Worm (Caenorhabditis elegans) whole organism, L4 larva: ENCODE results near the gene elp-1.

Experiments used
- T20F7.1 ChIP-seq: fragments of 200-800 bp; sonication (Bioruptor generic); optimal IDR thresholded peaks from 2 replicates; lab custom pipeline; 2018; ENCODE audit warnings: mild to moderate bottlenecking, missing genetic modification characterization, missing compliant biosample characterization
- T26A8.4 ChIP-seq: fragments of 200-800 bp; sonication (Bioruptor generic); IDR thresholded peaks from 2 replicates; pipeline ENCODE4 v1.3.6; 2022; ENCODE audit warnings: missing genetic modification characterization, missing compliant biosample characterization
- Y75B8A.6 ChIP-seq: fragments of 200-800 bp; sonication (Bioruptor generic); IDR thresholded peaks from 2 replicates; pipeline ENCODE4 v1.3.6; 2022; ENCODE audit warnings: missing genetic modification reagents, missing genetic modification characterization, missing compliant biosample characterization
- ZK546.5 ChIP-seq, 2 experiments: sonication (generic microtip); optimal IDR thresholded peaks; 2 replicates each; lab custom pipeline; 2017; ENCODE audit warnings: missing biosample characterization in 2 of 2, missing genetic modification characterization in 2 of 2
- aha-1 ChIP-seq: fragments of 150-350 bp; peaks from one replicate; lab custom pipeline; 2014; ENCODE audit warnings: missing biosample characterization, missing genetic modification characterization
- attf-4 ChIP-seq: sonication (generic microtip); optimal IDR thresholded peaks from 3 replicates; lab custom pipeline; 2017; ENCODE audit warnings: missing biosample characterization, missing genetic modification characterization
- ceh-20 ChIP-seq: fragments of 200-800 bp; sonication (Bioruptor generic); IDR thresholded peaks from 2 replicates; pipeline ENCODE4 v1.3.6; 2022; ENCODE audit warnings: missing genetic modification reagents, missing genetic modification characterization, missing compliant biosample characterization
- ceh-28 ChIP-seq: fragments of 150-350 bp; optimal IDR thresholded peaks from 2 replicates; lab custom pipeline; 2014; ENCODE audit warnings: missing biosample characterization, missing genetic modification reagents, missing genetic modification characterization
- ctbp-1 ChIP-seq: fragments of 200-800 bp; sonication (Bioruptor generic); IDR thresholded peaks from 2 replicates; pipeline ENCODE4 v1.3.6; 2022; ENCODE audit warnings: missing genetic modification reagents, missing genetic modification characterization, missing compliant biosample characterization
- daf-12 ChIP-seq: fragments of 150-350 bp; optimal IDR thresholded peaks from 2 replicates; lab custom pipeline; 2014; ENCODE audit warnings: missing biosample characterization, missing genetic modification reagents, missing genetic modification characterization
- daf-8 ChIP-seq: fragments of 200-800 bp; sonication (Bioruptor generic); IDR thresholded peaks from 2 replicates; pipeline ENCODE4 v1.3.6; 2022; ENCODE audit warnings: missing genetic modification characterization, missing compliant biosample characterization
- dmd-6 ChIP-seq: fragments of 200-800 bp; sonication (Bioruptor generic); IDR thresholded peaks from 2 replicates; pipeline ENCODE4 v1.3.6; 2022; ENCODE audit warnings: missing genetic modification reagents, missing genetic modification characterization, missing compliant biosample characterization
- dmd-8 ChIP-seq: fragments of 200-800 bp; sonication (Bioruptor generic); IDR thresholded peaks from 2 replicates; pipeline ENCODE4 v1.3.6; 2022; ENCODE audit warnings: missing genetic modification characterization, missing compliant biosample characterization
- dmd-9 ChIP-seq: fragments of 200-800 bp; sonication (Bioruptor generic); IDR thresholded peaks from 2 replicates; pipeline ENCODE4 v1.3.6; 2022; ENCODE audit warnings: missing genetic modification reagents, missing genetic modification characterization, missing compliant biosample characterization
- dve-1 ChIP-seq: sonication (generic microtip); optimal IDR thresholded peaks from 2 replicates; lab custom pipeline; 2017; ENCODE audit warnings: antibody characterized with exemption, mild to moderate bottlenecking, missing genetic modification characterization, missing compliant biosample characterization; ENCODE audit not compliant: insufficient read depth
- egl-27 ChIP-seq: sonication (generic microtip); optimal IDR thresholded peaks from 3 replicates; lab custom pipeline; 2017; ENCODE audit warnings: missing biosample characterization, missing genetic modification reagents, missing genetic modification characterization
- fkh-10 ChIP-seq: fragments of 150-350 bp; optimal IDR thresholded peaks from 2 replicates; lab custom pipeline; 2014; ENCODE audit warnings: missing biosample characterization, missing genetic modification reagents, missing genetic modification characterization
- hlh-30 ChIP-seq: sonication (generic microtip); optimal IDR thresholded peaks from 2 replicates; lab custom pipeline; 2017; ENCODE audit warnings: antibody characterized with exemption, mild to moderate bottlenecking, missing genetic modification characterization, missing compliant biosample characterization; ENCODE audit not compliant: insufficient read depth
- lim-7 ChIP-seq: fragments of 200-800 bp; sonication (Bioruptor generic); IDR thresholded peaks from 2 replicates; pipeline ENCODE4 v1.3.6; 2022; ENCODE audit warnings: missing genetic modification characterization, missing compliant biosample characterization
- lin-15B ChIP-seq: fragments of 150-350 bp; sonication (generic microtip); optimal IDR thresholded peaks from 3 replicates; lab custom pipeline; 2014; ENCODE audit warnings: missing biosample characterization, missing genetic modification characterization
- madf-5 ChIP-seq, 2 experiments: fragments of 200-800 bp; sonication (Bioruptor generic); IDR thresholded peaks; 2 replicates each; pipeline ENCODE4 v1.3.6; 2022; ENCODE audit warnings: missing compliant biosample characterization in 2 of 2, missing genetic modification characterization in 2 of 2
- mdl-1 ChIP-seq, 2 experiments: fragments of 150-350 bp in 1 of 2; sonication (generic microtip) in 1 of 2; optimal IDR thresholded peaks; 2 replicates each; lab custom pipeline; 2014 to 2017; ENCODE audit warnings: missing biosample characterization in 2 of 2, missing genetic modification characterization in 2 of 2
- mdt-29 ChIP-seq: fragments of 200-800 bp; sonication (Bioruptor generic); IDR thresholded peaks from 2 replicates; pipeline ENCODE4 v1.3.6; 2022; ENCODE audit warnings: missing genetic modification reagents, missing genetic modification characterization, missing compliant biosample characterization
- mep-1 ChIP-seq: fragments of 150-350 bp; sonication (generic microtip); optimal IDR thresholded peaks from 3 replicates; lab custom pipeline; 2014; ENCODE audit warnings: missing biosample characterization, missing genetic modification characterization
- mes-2 ChIP-seq: sonication (generic microtip); optimal IDR thresholded peaks from 2 replicates; lab custom pipeline; 2016; ENCODE audit warnings: missing genotype, mild to moderate bottlenecking, missing genetic modification characterization, missing compliant biosample characterization; ENCODE audit not compliant: poor library complexity, severe bottlenecking
- nhr-10 ChIP-seq: fragments of 150-350 bp; optimal IDR thresholded peaks from 2 replicates; lab custom pipeline; 2014; ENCODE audit warnings: missing biosample characterization, missing genetic modification characterization
- nhr-11 ChIP-seq: fragments of 150-350 bp; optimal IDR thresholded peaks from 2 replicates; lab custom pipeline; 2014; ENCODE audit warnings: missing biosample characterization, missing genetic modification characterization
- nhr-111 ChIP-seq: fragments of 200-800 bp; sonication (Bioruptor generic); optimal IDR thresholded peaks from 2 replicates; lab custom pipeline; 2018; ENCODE audit warnings: mild to moderate bottlenecking, missing genetic modification characterization, missing compliant biosample characterization
- nhr-25 ChIP-seq: sonication (generic microtip); optimal IDR thresholded peaks from 2 replicates; lab custom pipeline; 2017; ENCODE audit warnings: missing genetic modification characterization, mild to moderate bottlenecking, missing compliant biosample characterization, antibody characterized with exemption, moderate library complexity, borderline replicate concordance; ENCODE audit not compliant: insufficient read depth
- nhr-41 ChIP-seq: fragments of 200-800 bp; sonication (Bioruptor generic); IDR thresholded peaks from 2 replicates; pipeline ENCODE4 v1.3.6; 2022; ENCODE audit warnings: missing genetic modification reagents, missing genetic modification characterization, missing compliant biosample characterization
- nhr-76 ChIP-seq: fragments of 150-350 bp; optimal IDR thresholded peaks from 2 replicates; lab custom pipeline; 2014; ENCODE audit warnings: missing biosample characterization, missing genetic modification characterization
- nhr-77 ChIP-seq: fragments of 150-350 bp; optimal IDR thresholded peaks from 2 replicates; lab custom pipeline; 2014; ENCODE audit warnings: missing biosample characterization, missing genetic modification characterization
- sdz-12 ChIP-seq: fragments of 200-800 bp; sonication (Bioruptor generic); optimal IDR thresholded peaks from 2 replicates; lab custom pipeline; 2018; ENCODE audit warnings: mild to moderate bottlenecking, missing genetic modification characterization, missing compliant biosample characterization
- skn-1 ChIP-seq: fragments of 150-350 bp; optimal IDR thresholded peaks from 2 replicates; lab custom pipeline; 2014; ENCODE audit warnings: missing biosample characterization, missing genetic modification characterization
- spr-3 ChIP-seq: fragments of 200-800 bp; sonication (Bioruptor generic); optimal IDR thresholded peaks from 2 replicates; lab custom pipeline; 2018; ENCODE audit warnings: mild to moderate bottlenecking, missing genetic modification characterization, missing compliant biosample characterization
- unc-130 ChIP-seq: sonication (generic microtip); optimal IDR thresholded peaks from 2 replicates; lab custom pipeline; 2016; ENCODE audit warnings: missing genetic modification reagents, missing genetic modification characterization, missing compliant biosample characterization
- unc-62 ChIP-seq, 3 experiments: fragments of 150-350 bp in 1 of 3; sonication (generic microtip); optimal IDR thresholded peaks in 2 of 3; peaks in 1 of 3; 1 replicate in 1 of 3; 2 replicates in 2 of 3; lab custom pipeline; 2014 to 2017; ENCODE audit warnings: missing biosample characterization in 3 of 3, missing genetic modification characterization in 3 of 3, missing genetic modification reagents in 3 of 3, missing genotype in 1 of 3
- vab-7 ChIP-seq: fragments of 200-800 bp; sonication (Bioruptor generic); IDR thresholded peaks from 2 replicates; pipeline ENCODE4 v1.3.6; 2022; ENCODE audit warnings: missing genetic modification reagents, missing genetic modification characterization, missing compliant biosample characterization
- zag-1 ChIP-seq: fragments of 150-350 bp; optimal IDR thresholded peaks from 2 replicates; lab custom pipeline; 2014; ENCODE audit warnings: missing biosample characterization, missing genetic modification characterization
- zip-11 ChIP-seq: fragments of 200-800 bp; sonication (Bioruptor generic); IDR thresholded peaks from 2 replicates; pipeline ENCODE4 v1.3.6; 2022; ENCODE audit warnings: missing genetic modification characterization, missing compliant biosample characterization

Gene elp-1

ce11 chrV:20782188-20782587 lies 12.2 kb upstream of the elp-1 start (continued):
- TF ChIP-seq ZK546.5 (tag; optimal IDR thresholded peaks at IDR 0.05; lab: Kevin White, UChicago) = no peak
- TF ChIP-seq ceh-28 (tag; lab: Kevin White, UChicago) = no peak
- no peak for TF ChIP-seq nhr-111
- TF ChIP-seq aha-1 (tag; lab: Kevin White, UChicago) = peak; percentile 82
- no peak for TF ChIP-seq dmd-9 (GFP tag; lab: Robert Waterston, UW)
- TF ChIP-seq ctbp-1 (GFP tag; lab: Robert Waterston, UW) = peak; percentile 83
- TF ChIP-seq dmd-8 (GFP tag; lab: Robert Waterston, UW) = no peak
- no peak for TF ChIP-seq attf-4 (tag; lab: Kevin White, UChicago)
- peak; percentile 20 to 86 for TF ChIP-seq mdl-1 (tag; optimal IDR thresholded peaks at IDR 0.05; lab: Kevin White, UChicago)
- TF ChIP-seq nhr-77 (tag; lab: Kevin White, UChicago) = no peak
- TF ChIP-seq zag-1 (tag; lab: Kevin White, UChicago) = no peak
- TF ChIP-seq vab-7 = no peak; the same call in 1 of the 2 replicates
- no peak for TF ChIP-seq T26A8.4 (GFP tag; lab: Robert Waterston, UW)
- TF ChIP-seq madf-5 (GFP tag; IDR thresholded peaks at IDR 0.05; lab: Robert Waterston, UW) = no peak
- TF ChIP-seq nhr-25 (tag; lab: Kevin White, UChicago) = no peak
- TF ChIP-seq nhr-76 (tag; lab: Kevin White, UChicago) = no peak
- peak; percentile 22; the same call in 1 of the 2 replicates for TF ChIP-seq dmd-6 (GFP tag; lab: Robert Waterston, UW)
- TF ChIP-seq sdz-12 (GFP tag; lab: Kevin White, UChicago) = no peak
- peak in 1 of 2 experiments; percentile 52 for TF ChIP-seq unc-62 (GFP tag; optimal IDR thresholded peaks at IDR 0.05 in 1 of 2; lab: Kevin White, UChicago)
- no peak for TF ChIP-seq unc-62 (tag; optimal IDR thresholded peaks at IDR 0.05; lab: Kevin White, UChicago)
- no peak for TF ChIP-seq Y75B8A.6
- no peak for TF ChIP-seq egl-27
- peak; percentile 84 for TF ChIP-seq hlh-30
- TF ChIP-seq mep-1 (tag; lab: Kevin White, UChicago) = peak; percentile 82
- TF ChIP-seq lin-15B (tag; lab: Kevin White, UChicago) = no peak
- peak; percentile 98 for TF ChIP-seq fkh-10 (GFP tag; lab: Kevin White, UChicago)
- TF ChIP-seq mdt-29 = no peak
- no peak for TF ChIP-seq unc-130 (GFP tag; lab: Kevin White, UChicago)

ce11 chrV:20781346-20781952 lies 11.5 kb upstream of the elp-1 start:
- no peak for TF ChIP-seq skn-1 (tag; lab: Kevin White, UChicago)
- no peak for TF ChIP-seq zip-11
- TF ChIP-seq nhr-41 (GFP tag; lab: Robert Waterston, UW) = no peak
- TF ChIP-seq T20F7.1 (GFP tag; lab: Kevin White, UChicago) = no peak
- TF ChIP-seq unc-62 (GFP tag; optimal IDR thresholded peaks at IDR 0.05 in 1 of 2; lab: Kevin White, UChicago) = peak in 1 of 2 experiments; percentile 51
- TF ChIP-seq unc-62 (tag; optimal IDR thresholded peaks at IDR 0.05; lab: Kevin White, UChicago) = no peak
- no peak for TF ChIP-seq daf-12 (tag; lab: Kevin White, UChicago)
- no peak for TF ChIP-seq mdt-29
- no peak for TF ChIP-seq ceh-20 (GFP tag; lab: Robert Waterston, UW)
- no peak for TF ChIP-seq lim-7 (GFP tag; lab: Robert Waterston, UW)
- no peak for TF ChIP-seq hlh-30
- TF ChIP-seq aha-1 (tag; lab: Kevin White, UChicago) = peak; percentile 97
- TF ChIP-seq ctbp-1 (GFP tag; lab: Robert Waterston, UW) = no peak
- no peak for TF ChIP-seq spr-3
- TF ChIP-seq nhr-10 (tag; lab: Kevin White, UChicago) = no peak
- TF ChIP-seq mes-2 (tag; lab: Kevin White, UChicago) = peak; percentile 32
- no peak for TF ChIP-seq nhr-11 (tag; lab: Kevin White, UChicago)
- peak; percentile 27 for TF ChIP-seq dve-1 (tag; lab: Kevin White, UChicago)
- no peak for TF ChIP-seq daf-8 (GFP tag; lab: Robert Waterston, UW)
- TF ChIP-seq, all 104 proteins: peak for 4
